Fruit fly (Drosophila melanogaster) whole organism, adult: Measurements from ENCODE around the gene CG7766.

Experiments
- CG11617 ChIP-seq: fragments of 200-800 bp; sonication (Bioruptor generic); optimal IDR thresholded peaks from 2 replicates; lab custom pipeline; 2017; ENCODE audit warnings: mild to moderate bottlenecking, missing biosample characterization, missing genetic modification reagents, missing genetic modification characterization
- CG12768 ChIP-seq: fragments of 200-800 bp; sonication (Bioruptor generic); optimal IDR thresholded peaks from 2 replicates; lab custom pipeline; 2017; ENCODE audit warnings: missing biosample characterization, missing genetic modification characterization, mild to moderate bottlenecking, moderate library complexity, missing genetic modification reagents
- CG14711 ChIP-seq: fragments of 200-800 bp; sonication (Bioruptor generic); optimal IDR thresholded peaks from 2 replicates; lab custom pipeline; 2018; ENCODE audit warnings: missing biosample characterization, mild to moderate bottlenecking, missing genetic modification characterization, moderate library complexity
- CG1620 ChIP-seq: fragments of 200-800 bp; sonication (Bioruptor generic); optimal IDR thresholded peaks from 2 replicates; lab custom pipeline; 2016; ENCODE audit warnings: missing biosample characterization, missing genetic modification characterization
- CG33017 ChIP-seq: fragments of 200-800 bp; sonication (Bioruptor generic); optimal IDR thresholded peaks from 2 replicates; lab custom pipeline; 2018; ENCODE audit warnings: missing biosample characterization, mild to moderate bottlenecking, missing genetic modification characterization, moderate library complexity
- CG5204 ChIP-seq: fragments of 200-800 bp; sonication (Bioruptor generic); optimal IDR thresholded peaks from 2 replicates; lab custom pipeline; 2016; ENCODE audit warnings: missing biosample characterization, missing genetic modification characterization
- CG7045 ChIP-seq: fragments of 200-800 bp; sonication (Bioruptor generic); optimal IDR thresholded peaks from 2 replicates; lab custom pipeline; 2017; ENCODE audit warnings: missing biosample characterization, mild to moderate bottlenecking, missing genetic modification characterization
- CG7101 ChIP-seq: fragments of 200-800 bp; sonication (Bioruptor generic); optimal IDR thresholded peaks from 2 replicates; lab custom pipeline; 2018; ENCODE audit warnings: missing biosample characterization, mild to moderate bottlenecking, missing genetic modification characterization, moderate library complexity
- Clk ChIP-seq: fragments of 200-800 bp; sonication (Bioruptor generic); optimal IDR thresholded peaks from 2 replicates; lab custom pipeline; 2017; ENCODE audit warnings: missing biosample characterization, missing genetic modification characterization
- Crg-1 ChIP-seq: fragments of 200-800 bp; sonication (Bioruptor generic); optimal IDR thresholded peaks from 2 replicates; lab custom pipeline; 2016; ENCODE audit warnings: missing biosample characterization, missing genetic modification characterization
- Hr96 ChIP-seq: fragments of 200-800 bp; sonication (Bioruptor generic); optimal IDR thresholded peaks from 2 replicates; lab custom pipeline; 2016; ENCODE audit warnings: missing biosample characterization, missing genetic modification characterization
- Mnt ChIP-seq: fragments of 200-800 bp; sonication (Bioruptor generic); optimal IDR thresholded peaks from 2 replicates; lab custom pipeline; 2016; ENCODE audit warnings: missing biosample characterization, mild to moderate bottlenecking, missing genetic modification characterization
- bab1 ChIP-seq: fragments of 200-800 bp; sonication (Bioruptor generic); optimal IDR thresholded peaks from 3 replicates; lab custom pipeline; 2019; ENCODE audit warnings: missing biosample characterization, mild to moderate bottlenecking, missing genetic modification characterization, moderate library complexity
- cic ChIP-seq: fragments of 200-800 bp; sonication (Bioruptor generic); optimal IDR thresholded peaks from 2 replicates; lab custom pipeline; 2017; ENCODE audit warnings: missing biosample characterization, mild to moderate bottlenecking, missing genetic modification characterization, moderate library complexity
- cnc ChIP-seq, 2 experiments: fragments of >200 bp; optimal IDR thresholded peaks; 2 replicates each; lab custom pipeline; 2017
- kay ChIP-seq: fragments of 200-800 bp; sonication (Bioruptor generic); peaks from one replicate; lab custom pipeline; 2016; ENCODE audit warnings: missing biosample characterization, missing genetic modification characterization, borderline replicate concordance
- ovo ChIP-seq: fragments of 200-800 bp; sonication (Bioruptor generic); optimal IDR thresholded peaks from 2 replicates; lab custom pipeline; 2016; ENCODE audit warnings: missing biosample characterization, missing genetic modification characterization
- pad ChIP-seq: fragments of 200-800 bp; sonication (Bioruptor generic); optimal IDR thresholded peaks from 3 replicates; lab custom pipeline; 2017; ENCODE audit warnings: missing biosample characterization, missing genetic modification characterization, mild to moderate bottlenecking, moderate library complexity, missing genetic modification reagents
- tj ChIP-seq: fragments of 200-800 bp; sonication (Bioruptor generic); optimal IDR thresholded peaks from 3 replicates; lab custom pipeline; 2017; ENCODE audit warnings: missing biosample characterization, mild to moderate bottlenecking, missing genetic modification characterization, moderate library complexity
- toe ChIP-seq: fragments of 200-800 bp; sonication (Bioruptor generic); optimal IDR thresholded peaks from 2 replicates; lab custom pipeline; 2016; ENCODE audit warnings: missing biosample characterization, missing genetic modification characterization

Gene CG7766

DNA sequence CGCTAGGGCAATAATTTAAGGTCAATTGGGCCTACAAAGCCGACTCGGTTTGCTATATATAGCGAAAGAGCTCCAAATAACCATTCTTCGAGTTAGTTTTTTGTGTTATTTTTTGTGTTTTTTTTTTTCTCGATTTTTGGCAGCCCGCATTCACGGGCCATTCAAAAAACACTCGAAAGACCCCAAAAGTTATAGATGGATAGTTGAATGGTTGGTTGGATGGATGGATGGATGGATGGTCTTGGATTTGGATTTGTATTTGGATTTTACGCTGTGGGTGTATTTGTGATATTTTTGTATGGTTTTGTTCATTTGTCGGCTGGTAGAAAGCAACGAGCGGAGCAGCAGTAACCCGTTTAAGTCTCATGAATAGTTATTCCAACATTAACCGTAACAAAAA lies 39.5 kb downstream of the CG7766 start:
- TF ChIP-seq CG5204, result no peak
- no peak for TF ChIP-seq bab1 (GFP tag; lab: Kevin White, UChicago)
- TF ChIP-seq Hr96 (GFP tag; lab: Kevin White, UChicago), result no peak
- TF ChIP-seq CG33017 (tag; lab: Kevin White, UChicago), result no peak
- no peak for TF ChIP-seq Clk (GFP tag; lab: Kevin White, UChicago)
- TF ChIP-seq CG11617 (GFP tag; lab: Kevin White, UChicago), result no peak
- no peak for TF ChIP-seq CG7045 (GFP tag; lab: Kevin White, UChicago)
- TF ChIP-seq toe (GFP tag; lab: Kevin White, UChicago), result no peak
- no peak for TF ChIP-seq CG12768
- TF ChIP-seq kay (GFP tag; lab: Kevin White, UChicago), result no peak
- TF ChIP-seq ovo (GFP tag; lab: Kevin White, UChicago), result no peak
- TF ChIP-seq CG7101 (tag; lab: Kevin White, UChicago), result no peak
- TF ChIP-seq cnc (optimal IDR thresholded peaks at IDR 0.05; lab: Kevin White, UChicago), result no peak
- no peak for TF ChIP-seq tj (GFP tag; lab: Kevin White, UChicago)
- TF ChIP-seq cic (GFP tag; lab: Kevin White, UChicago), result no peak
- no peak for TF ChIP-seq CG1620 (GFP tag; lab: Kevin White, UChicago)

- TF ChIP-seq Clk (GFP tag; lab: Kevin White, UChicago) (no peak), pad (no peak), CG11617 (GFP tag; lab: Kevin White, UChicago) (no peak), CG1620 (GFP tag; lab: Kevin White, UChicago) (no peak), kay (GFP tag; lab: Kevin White, UChicago) (no peak), CG5204 (no peak), Crg-1 (GFP tag; lab: Kevin White, UChicago) (no peak), cic (GFP tag; lab: Kevin White, UChicago) (no peak), bab1 (GFP tag; lab: Kevin White, UChicago) (no peak)
These were observed 40.1 kb downstream of the CG7766 start for dm6 chrX:9063425-9063824.

dm6 chrX:9062665-9063064 lies 40.9 kb downstream of the CG7766 start:
- no peak for TF ChIP-seq CG7045 (GFP tag; lab: Kevin White, UChicago)
- TF ChIP-seq bab1 (GFP tag; lab: Kevin White, UChicago), result peak; percentile 2
- peak; percentile 14 for TF ChIP-seq CG7101 (tag; lab: Kevin White, UChicago)
- no peak for TF ChIP-seq CG11617 (GFP tag; lab: Kevin White, UChicago)

dm6 chrX:9061299-9061698 lies 42.2 kb downstream of the CG7766 start:
- peak; percentile 49 for TF ChIP-seq cic (GFP tag; lab: Kevin White, UChicago)
- TF ChIP-seq cnc (optimal IDR thresholded peaks at IDR 0.05; lab: Kevin White, UChicago), result no peak
- TF ChIP-seq toe (GFP tag; lab: Kevin White, UChicago), result no peak
- TF ChIP-seq bab1 (GFP tag; lab: Kevin White, UChicago), result peak; percentile 6
- peak; percentile 9 for TF ChIP-seq CG12768
- peak; percentile 35 for TF ChIP-seq Mnt (GFP tag; lab: Kevin White, UChicago)
- peak; percentile 47 for TF ChIP-seq CG5204
- TF ChIP-seq CG7101 (tag; lab: Kevin White, UChicago), result peak; percentile 53
- peak; percentile 56 for TF ChIP-seq CG11617 (GFP tag; lab: Kevin White, UChicago)
- TF ChIP-seq CG7045 (GFP tag; lab: Kevin White, UChicago), result no peak
- peak; percentile 7 for TF ChIP-seq CG1620 (GFP tag; lab: Kevin White, UChicago)
- TF ChIP-seq pad, result peak; percentile 39
- TF ChIP-seq Crg-1 (GFP tag; lab: Kevin White, UChicago), result no peak
- TF ChIP-seq CG14711 (tag; lab: Kevin White, UChicago), result no peak
- TF ChIP-seq tj (GFP tag; lab: Kevin White, UChicago), result peak; percentile 45
- TF ChIP-seq CG33017 (tag; lab: Kevin White, UChicago), result peak; percentile 40
- no peak for TF ChIP-seq Clk (GFP tag; lab: Kevin White, UChicago)
- TF ChIP-seq kay (GFP tag; lab: Kevin White, UChicago), result peak; percentile 82
- TF ChIP-seq Hr96 (GFP tag; lab: Kevin White, UChicago), result peak; percentile 44
- TF ChIP-seq ovo (GFP tag; lab: Kevin White, UChicago), result peak; percentile 4

dm6 chrX:9060078-9060477 lies 43.5 kb downstream of the CG7766 start:
- peak; percentile 44 for TF ChIP-seq CG33017 (tag; lab: Kevin White, UChicago)
- peak; percentile 26 for TF ChIP-seq pad
- TF ChIP-seq tj (GFP tag; lab: Kevin White, UChicago), result peak; percentile 14
- TF ChIP-seq CG7045 (GFP tag; lab: Kevin White, UChicago), result peak; percentile 39
- TF ChIP-seq cic (GFP tag; lab: Kevin White, UChicago), result no peak
- no peak for TF ChIP-seq Clk (GFP tag; lab: Kevin White, UChicago)
- no peak for TF ChIP-seq bab1 (GFP tag; lab: Kevin White, UChicago)
- peak; percentile 7 for TF ChIP-seq CG11617 (GFP tag; lab: Kevin White, UChicago)
- peak; percentile 73 for TF ChIP-seq CG7101 (tag; lab: Kevin White, UChicago)
- no peak for TF ChIP-seq Hr96 (GFP tag; lab: Kevin White, UChicago)
- peak; percentile 46 for TF ChIP-seq CG5204
- no peak for TF ChIP-seq CG1620 (GFP tag; lab: Kevin White, UChicago)
- no peak for TF ChIP-seq Mnt (GFP tag; lab: Kevin White, UChicago)
- TF ChIP-seq kay (GFP tag; lab: Kevin White, UChicago), result no peak
- TF ChIP-seq CG14711 (tag; lab: Kevin White, UChicago), result peak; percentile 63

dm6 chrX:9048941-9049340 lies 54.6 kb downstream of the CG7766 start:
- TF ChIP-seq CG12768 (no peak), pad (peak; percentile 47)
